Worm (Caenorhabditis elegans) whole organism, L3 larva: ENCODE data around the gene Y62H9A.12.
A peak's percentile ranks its signal among the peaks of the same experiment; 100 is the strongest.

ENCODE experiments used
- R02D3.7 ChIP-seq: fragments of 150-350 bp; optimal IDR thresholded peaks from 2 replicates; lab custom pipeline; 2014; ENCODE audit warnings: missing biosample characterization, missing genetic modification characterization
- ZK546.5 ChIP-seq: sonication (generic microtip); optimal IDR thresholded peaks from 2 replicates; lab custom pipeline; 2017; ENCODE audit warnings: missing biosample characterization, missing genetic modification characterization
- ama-1 ChIP-seq: fragments of 150-350 bp; optimal IDR thresholded peaks from 2 replicates; lab custom pipeline; 2018
- ceh-16 ChIP-seq: sonication (generic microtip); optimal IDR thresholded peaks from 2 replicates; lab custom pipeline; 2017; ENCODE audit warnings: missing biosample characterization, missing genetic modification characterization
- ceh-28 ChIP-seq: fragments of 150-350 bp; optimal IDR thresholded peaks from 2 replicates; lab custom pipeline; 2014; ENCODE audit warnings: missing biosample characterization, missing genetic modification reagents, missing genetic modification characterization
- ceh-82 ChIP-seq: fragments of 150-350 bp; optimal IDR thresholded peaks from 2 replicates; lab custom pipeline; 2014; ENCODE audit warnings: missing biosample characterization, missing genetic modification characterization
- ceh-9 ChIP-seq: sonication (generic microtip); optimal IDR thresholded peaks from 2 replicates; lab custom pipeline; 2018; ENCODE audit warnings: missing biosample characterization, missing genetic modification characterization
- egl-27 ChIP-seq: sonication (generic microtip); optimal IDR thresholded peaks from 4 replicates; lab custom pipeline; 2017; ENCODE audit warnings: missing biosample characterization, missing genetic modification reagents, missing genetic modification characterization
- elt-1 ChIP-seq: fragments of 150-350 bp; optimal IDR thresholded peaks from 2 replicates; lab custom pipeline; 2014; ENCODE audit warnings: missing biosample characterization, missing genetic modification characterization
- elt-2 ChIP-seq: sonication (generic microtip); optimal IDR thresholded peaks from 2 replicates; lab custom pipeline; 2016; ENCODE audit warnings: missing genetic modification reagents, mild to moderate bottlenecking, missing genetic modification characterization, missing compliant biosample characterization
- elt-3 ChIP-seq, 3 experiments: fragments of 150-350 bp in 1 of 3; sonication (generic microtip) in 2 of 3; optimal IDR thresholded peaks; 2 replicates in 2 of 3; 4 replicates in 1 of 3; lab custom pipeline; 2014 to 2017; ENCODE audit warnings: missing biosample characterization in 3 of 3, missing genetic modification characterization in 3 of 3
- eor-1 ChIP-seq, 2 experiments: fragments of 150-350 bp; optimal IDR thresholded peaks; 2 replicates each; lab custom pipeline; 2014 to 2018; ENCODE audit warnings: missing biosample characterization in 2 of 2, missing genetic modification characterization in 2 of 2
- fkh-10 ChIP-seq: sonication (generic microtip); optimal IDR thresholded peaks from 2 replicates; lab custom pipeline; 2017; ENCODE audit warnings: missing biosample characterization, missing genetic modification reagents, missing genetic modification characterization
- hmg-11 ChIP-seq: sonication (generic microtip); optimal IDR thresholded peaks from 2 replicates; lab custom pipeline; 2016; ENCODE audit warnings: missing genetic modification characterization, missing compliant biosample characterization
- jun-1 ChIP-seq: fragments of 150-350 bp; optimal IDR thresholded peaks from 2 replicates; lab custom pipeline; 2014; ENCODE audit warnings: missing biosample characterization, missing genetic modification reagents, missing genetic modification characterization
- lin-15B ChIP-seq: fragments of 150-350 bp; optimal IDR thresholded peaks from 2 replicates; lab custom pipeline; 2014; ENCODE audit warnings: missing biosample characterization, missing genetic modification characterization
- lin-39 ChIP-seq: fragments of 150-350 bp; optimal IDR thresholded peaks from 2 replicates; lab custom pipeline; 2018; ENCODE audit warnings: missing biosample characterization, missing genetic modification reagents, missing genetic modification characterization
- lsy-12 ChIP-seq: sonication (generic microtip); optimal IDR thresholded peaks from 2 replicates; lab custom pipeline; 2016; ENCODE audit warnings: mild to moderate bottlenecking, missing genetic modification characterization, missing compliant biosample characterization
- mdl-1 ChIP-seq: fragments of 150-350 bp; optimal IDR thresholded peaks from 2 replicates; lab custom pipeline; 2014; ENCODE audit warnings: missing biosample characterization, missing genetic modification characterization
- mml-1 ChIP-seq: fragments of 150-350 bp; sonication (generic microtip); optimal IDR thresholded peaks from 3 replicates; lab custom pipeline; 2014; ENCODE audit warnings: missing biosample characterization, missing genetic modification characterization
- nfya-1 ChIP-seq: sonication (generic microtip); optimal IDR thresholded peaks from 2 replicates; lab custom pipeline; 2017; ENCODE audit warnings: missing genetic modification characterization, mild to moderate bottlenecking, missing compliant biosample characterization, antibody characterized with exemption, moderate library complexity; ENCODE audit not compliant: insufficient read depth
- nhr-25 ChIP-seq: sonication (generic microtip); optimal IDR thresholded peaks from 2 replicates; lab custom pipeline; 2017; ENCODE audit warnings: missing biosample characterization, missing genetic modification characterization
- nhr-28 ChIP-seq: fragments of 150-350 bp; optimal IDR thresholded peaks from 2 replicates; lab custom pipeline; 2014; ENCODE audit warnings: missing biosample characterization, missing genetic modification characterization
- nhr-43 ChIP-seq: sonication (generic microtip); optimal IDR thresholded peaks from 2 replicates; lab custom pipeline; 2016; ENCODE audit warnings: mild to moderate bottlenecking, missing genetic modification characterization, missing compliant biosample characterization; ENCODE audit not compliant: poor library complexity, severe bottlenecking
- nhr-77 ChIP-seq: fragments of 150-350 bp; optimal IDR thresholded peaks from 2 replicates; lab custom pipeline; 2014; ENCODE audit warnings: missing biosample characterization, missing genetic modification characterization
- pha-4 ChIP-seq: fragments of 150-350 bp; optimal IDR thresholded peaks from 2 replicates; lab custom pipeline; 2014; ENCODE audit warnings: missing biosample characterization, missing genetic modification reagents, missing genetic modification characterization
- pqm-1 ChIP-seq: fragments of 150-350 bp; optimal IDR thresholded peaks from 2 replicates; lab custom pipeline; 2017; ENCODE audit warnings: missing biosample characterization, missing genetic modification characterization, inconsistent platforms
- sea-2 ChIP-seq: fragments of 150-350 bp; sonication (generic microtip); optimal IDR thresholded peaks from 4 replicates; lab custom pipeline; 2014; ENCODE audit warnings: missing biosample characterization, missing genetic modification reagents, missing genetic modification characterization
- skn-1 ChIP-seq: fragments of 150-350 bp; optimal IDR thresholded peaks from 2 replicates; lab custom pipeline; 2014; ENCODE audit warnings: missing biosample characterization, missing genetic modification characterization
- snpc-4 ChIP-seq: fragments of 150-350 bp; optimal IDR thresholded peaks from 2 replicates; lab custom pipeline; 2014; ENCODE audit warnings: missing biosample characterization, missing genetic modification characterization
- tbx-2 ChIP-seq: sonication (generic microtip); optimal IDR thresholded peaks from 2 replicates; lab custom pipeline; 2016; ENCODE audit warnings: mild to moderate bottlenecking, missing genetic modification characterization, missing compliant biosample characterization
- unc-39 ChIP-seq: sonication (generic microtip); optimal IDR thresholded peaks from 4 replicates; lab custom pipeline; 2017; ENCODE audit warnings: missing biosample characterization, missing genetic modification characterization
- unc-62 ChIP-seq: fragments of 150-350 bp; sonication (generic microtip); optimal IDR thresholded peaks from 4 replicates; lab custom pipeline; 2014; ENCODE audit warnings: missing biosample characterization, missing genetic modification reagents, missing genetic modification characterization
- zag-1 ChIP-seq: fragments of 150-350 bp; optimal IDR thresholded peaks from 2 replicates; lab custom pipeline; 2014; ENCODE audit warnings: missing biosample characterization, missing genetic modification characterization
- ztf-4 ChIP-seq: fragments of 150-350 bp; optimal IDR thresholded peaks from 2 replicates; lab custom pipeline; 2014; ENCODE audit warnings: missing biosample characterization, missing genetic modification characterization

The Y62H9A.12 gene

DNA sequence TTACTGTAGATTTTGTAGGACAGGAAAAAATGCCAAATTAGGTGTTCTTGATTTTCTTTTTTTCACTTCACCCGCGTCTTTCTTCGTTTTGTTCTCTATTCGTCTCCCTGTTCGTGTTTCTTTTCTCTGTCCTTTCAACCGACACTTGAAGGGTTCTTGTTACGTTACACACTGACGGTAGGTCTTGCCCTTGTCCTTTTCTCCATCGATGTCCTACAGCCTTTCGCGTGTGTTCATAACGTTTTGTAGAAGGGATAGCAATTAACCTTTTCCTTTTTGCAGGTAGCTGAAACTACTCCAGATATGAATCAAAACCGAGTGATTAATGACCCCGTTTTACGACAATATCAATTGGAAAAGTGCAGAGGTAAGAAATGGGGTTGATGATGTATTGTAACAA, 10.2 kb downstream of the Y62H9A.12 start, which contains the start of gene F55G7.1:
TSS of gene F55G7.1 (plus strand) at position 276 of the 400 bp plus-strand sequence.
- peak in 1 of 3 experiments; percentile 37 for TF ChIP-seq elt-3 (tag; optimal IDR thresholded peaks at IDR 0.05; lab: Kevin White, UChicago)
- peak; percentile 74 for TF ChIP-seq ceh-28
- peak; percentile 43 for TF ChIP-seq ceh-82 (tag; lab: Kevin White, UChicago)
- peak; percentile 20 for TF ChIP-seq hmg-11 (tag; lab: Kevin White, UChicago)
- TF ChIP-seq tbx-2 (tag; lab: Kevin White, UChicago): peak; percentile 66
- peak; percentile 20 for TF ChIP-seq jun-1 (tag; lab: Kevin White, UChicago)
- TF ChIP-seq snpc-4: peak; percentile 86
- peak; percentile 71 for TF ChIP-seq nhr-43 (tag; lab: Kevin White, UChicago)
- TF ChIP-seq ama-1 (lab: Kevin White, UChicago): no peak
- no peak for TF ChIP-seq ztf-4 (tag; lab: Kevin White, UChicago)
- no peak for TF ChIP-seq nhr-28 (tag; lab: Kevin White, UChicago)
- no peak for TF ChIP-seq mdl-1 (tag; lab: Kevin White, UChicago)
- no peak for TF ChIP-seq pqm-1 (tag; lab: Kevin White, UChicago)
- TF ChIP-seq elt-2 (tag; lab: Kevin White, UChicago): peak; percentile 28
- TF ChIP-seq skn-1: peak; percentile 19
- TF ChIP-seq lsy-12: peak; percentile 9
- peak; percentile 25 for TF ChIP-seq nfya-1 (tag; lab: Kevin White, UChicago)
- TF ChIP-seq sea-2 (GFP tag; lab: Kevin White, UChicago): no peak
- TF ChIP-seq nhr-25 (tag; lab: Kevin White, UChicago): peak; percentile 83
- peak; percentile 82 for TF ChIP-seq nhr-77 (tag; lab: Kevin White, UChicago)

DNA sequence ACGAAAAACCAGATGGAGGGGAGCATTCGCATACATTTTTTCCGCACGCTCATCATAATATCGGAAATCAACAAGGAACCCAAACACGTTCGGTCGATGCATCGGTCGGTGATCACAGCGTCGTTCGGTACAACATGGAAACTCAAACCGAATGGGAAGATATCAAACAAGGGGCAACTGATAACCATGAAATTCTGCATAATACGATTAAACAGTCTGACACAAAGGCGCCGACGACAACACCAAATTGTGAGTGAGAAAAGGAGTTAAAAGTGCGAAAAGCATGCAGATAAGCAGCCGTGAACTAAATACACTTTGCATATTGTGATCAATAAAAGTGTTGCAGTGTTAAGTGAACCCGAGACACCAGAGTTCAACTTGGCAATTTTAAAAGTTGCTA, 11.3 kb downstream of the Y62H9A.12 start:
- peak; percentile 77 for TF ChIP-seq elt-2 (tag; lab: Kevin White, UChicago)
- TF ChIP-seq pqm-1 (tag; lab: Kevin White, UChicago): peak; percentile 3
- no peak for TF ChIP-seq nhr-43 (tag; lab: Kevin White, UChicago)

DNA sequence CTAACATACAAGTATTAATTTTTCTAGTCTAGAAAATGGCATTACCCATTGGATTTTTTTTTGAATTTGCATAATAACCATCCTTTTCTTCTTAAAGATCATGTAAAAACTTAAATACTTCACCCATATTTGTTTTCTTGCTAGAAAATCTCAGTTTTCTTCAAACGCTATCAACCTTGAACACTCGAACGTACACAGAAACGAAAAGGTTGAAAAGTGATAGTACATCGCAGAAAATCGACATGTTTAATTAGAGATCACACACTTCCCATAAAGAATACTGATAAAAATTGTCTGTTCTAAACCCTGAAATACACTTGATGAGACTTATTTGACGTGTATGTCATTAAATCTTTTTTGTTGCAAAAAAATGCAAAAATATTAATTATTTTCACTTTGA, 13.7 kb downstream of the Y62H9A.12 start, which contains the start of gene F55G7.4:
TSS of gene F55G7.4 (plus strand) at position 301 of the 400 bp plus-strand sequence.
- TF ChIP-seq jun-1 (tag; lab: Kevin White, UChicago) (no peak), ceh-9 (tag; lab: Kevin White, UChicago) (no peak), nhr-43 (tag; lab: Kevin White, UChicago) (no peak), zag-1 (tag; lab: Kevin White, UChicago) (no peak), ztf-4 (tag; lab: Kevin White, UChicago) (no peak), unc-39 (no peak), hmg-11 (tag; lab: Kevin White, UChicago) (no peak), ceh-16 (tag; lab: Kevin White, UChicago) (no peak), nhr-77 (tag; lab: Kevin White, UChicago) (no peak), ZK546.5 (no peak), lin-39 (tag; lab: Kevin White, UChicago) (no peak), mdl-1 (tag; lab: Kevin White, UChicago) (no peak), mml-1 (tag; lab: Kevin White, UChicago) (no peak), lin-15B (tag; lab: Kevin White, UChicago) (no peak), egl-27 (tag; lab: Kevin White, UChicago) (no peak), unc-62 (GFP tag; lab: Kevin White, UChicago) (no peak), tbx-2 (tag; lab: Kevin White, UChicago) (no peak), fkh-10 (GFP tag; lab: Kevin White, UChicago) (no peak), skn-1 (no peak)

DNA sequence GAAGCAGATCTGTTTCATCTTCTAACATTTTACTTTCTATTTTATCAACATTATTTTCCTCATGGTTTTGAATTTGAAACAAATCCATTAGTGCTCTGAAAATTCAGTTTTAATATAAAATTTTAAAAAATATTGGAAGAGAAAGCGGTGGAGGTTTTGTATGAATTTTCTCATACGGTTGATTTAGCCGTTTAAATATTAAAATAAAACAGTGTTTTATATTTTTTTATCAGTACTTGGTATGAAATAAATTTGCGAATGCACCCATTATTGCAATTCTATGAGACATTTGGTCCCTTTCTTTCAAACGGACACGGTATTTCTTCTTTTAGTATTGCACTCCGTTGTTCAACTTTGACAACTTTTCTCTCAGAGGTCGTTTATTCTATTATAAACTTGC, 17.6 kb downstream of the Y62H9A.12 start, which contains the start of gene dot-1.4:
TSS of gene dot-1.4 (minus strand) at position 101 of the 400 bp plus-strand sequence.
- no peak for TF ChIP-seq elt-1 (tag; lab: Kevin White, UChicago)
- no peak for TF ChIP-seq R02D3.7
- TF ChIP-seq sea-2 (GFP tag; lab: Kevin White, UChicago): no peak
- no peak for TF ChIP-seq unc-62 (GFP tag; lab: Kevin White, UChicago)
- no peak for TF ChIP-seq ama-1 (lab: Kevin White, UChicago)
- no peak for TF ChIP-seq elt-3 (tag; optimal IDR thresholded peaks at IDR 0.05; lab: Kevin White, UChicago)
- TF ChIP-seq snpc-4: no peak
- TF ChIP-seq pha-4 (tag; lab: Kevin White, UChicago): no peak
- TF ChIP-seq eor-1 (tag; optimal IDR thresholded peaks at IDR 0.05; lab: Kevin White, UChicago): no peak
